Worm (Caenorhabditis elegans) whole organism, L1 larva: ENCODE results near the gene srz-32.
"Not testable (repeated sequence)": the region's sequence is repeated elsewhere in the genome, so short reads cannot be mapped to it uniquely, and the experiment has no call there.

ENCODE experiments used
- ceh-82 ChIP-seq, 3 experiments: fragments of 150-350 bp in 1 of 3; sonication (generic microtip) in 2 of 3; optimal IDR thresholded peaks; 2 replicates each; lab custom pipeline; 2014 to 2017; ENCODE audit warnings: missing biosample characterization in 3 of 3, missing genetic modification characterization in 3 of 3
- dpl-1 ChIP-seq, 3 experiments: fragments of 150-350 bp in 2 of 3; sonication (generic microtip) in 1 of 3; optimal IDR thresholded peaks; 2 replicates each; lab custom pipeline; 2014 to 2017; ENCODE audit warnings: missing biosample characterization in 3 of 3, missing genetic modification characterization in 3 of 3, missing genetic modification reagents in 3 of 3
- dsc-1 ChIP-seq: sonication (generic microtip); optimal IDR thresholded peaks from 2 replicates; lab custom pipeline; 2016; ENCODE audit warnings: mild to moderate bottlenecking, missing genetic modification characterization, missing compliant biosample characterization
- elt-3 ChIP-seq, 6 experiments: fragments of 150-350 bp in 1 of 6; sonication (generic microtip); optimal IDR thresholded peaks; 2 replicates each; lab custom pipeline; 2017 to 2018; ENCODE audit warnings: missing biosample characterization in 6 of 6, missing genetic modification characterization in 6 of 6, inconsistent platforms in 1 of 6
- fos-1 ChIP-seq: fragments of 150-350 bp; optimal IDR thresholded peaks from 2 replicates; lab custom pipeline; 2014; ENCODE audit warnings: missing biosample characterization, missing genetic modification characterization
- isw-1 ChIP-seq: fragments of 200-800 bp; sonication (Bioruptor generic); IDR thresholded peaks from 2 replicates; pipeline ENCODE4 v1.3.6; 2022; ENCODE audit warnings: missing genetic modification characterization, missing compliant biosample characterization
- lir-3 ChIP-seq: sonication (generic microtip); optimal IDR thresholded peaks from 2 replicates; lab custom pipeline; 2016; ENCODE audit warnings: mild to moderate bottlenecking, missing genetic modification characterization, moderate library complexity, missing compliant biosample characterization; ENCODE audit not compliant: poor library complexity
- lsy-2 ChIP-seq, 2 experiments: fragments of 150-350 bp; optimal IDR thresholded peaks; 2 replicates each; lab custom pipeline; 2014; ENCODE audit warnings: missing biosample characterization in 2 of 2, missing genetic modification characterization in 2 of 2
- nhr-12 ChIP-seq: sonication (generic microtip); optimal IDR thresholded peaks from 2 replicates; lab custom pipeline; 2017; ENCODE audit warnings: missing biosample characterization, missing genetic modification characterization
- nhr-237 ChIP-seq: fragments of 150-350 bp; optimal IDR thresholded peaks from 2 replicates; lab custom pipeline; 2014; ENCODE audit warnings: missing biosample characterization, missing genetic modification characterization
- nhr-28 ChIP-seq: fragments of 150-350 bp; optimal IDR thresholded peaks from 2 replicates; lab custom pipeline; 2014; ENCODE audit warnings: missing biosample characterization, missing genetic modification characterization
- pqm-1 ChIP-seq: sonication (generic microtip); optimal IDR thresholded peaks from 3 replicates; lab custom pipeline; 2017; ENCODE audit warnings: missing biosample characterization, missing genetic modification characterization
- tlp-1 ChIP-seq: fragments of 150-350 bp; optimal IDR thresholded peaks from 2 replicates; lab custom pipeline; 2014; ENCODE audit warnings: missing biosample characterization, missing genetic modification characterization

DNA sequence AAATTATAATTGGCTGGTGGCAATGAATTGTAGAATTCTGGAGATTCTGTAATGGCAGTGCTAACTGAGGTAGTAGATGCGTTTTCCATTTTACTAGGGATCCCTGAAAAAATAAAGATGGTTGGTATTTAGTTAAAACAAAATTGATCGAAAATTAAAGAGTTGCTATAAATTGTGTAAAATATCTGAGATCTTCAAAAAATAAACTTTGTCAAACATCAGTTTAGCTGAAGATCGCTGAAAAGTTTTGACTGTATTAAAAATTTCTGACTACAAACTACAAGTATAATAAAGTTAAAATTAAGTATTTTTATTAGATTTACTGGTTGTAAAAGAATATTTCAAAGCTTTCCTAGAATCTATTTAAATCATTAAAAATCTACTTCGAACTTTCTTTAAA lies 46.1 kb upstream of the srz-32 start, which contains the start of gene B0546.5:
- TF ChIP-seq ceh-82 (tag; optimal IDR thresholded peaks at IDR 0.05; lab: Kevin White, UChicago); dsc-1 (tag; lab: Kevin White, UChicago); dpl-1 (GFP tag; optimal IDR thresholded peaks at IDR 0.05; lab: Kevin White, UChicago); nhr-28 (tag; lab: Kevin White, UChicago); lsy-2 (tag; optimal IDR thresholded peaks at IDR 0.05; lab: Kevin White, UChicago); tlp-1; pqm-1 (tag; lab: Kevin White, UChicago); nhr-12 (tag; lab: Kevin White, UChicago); isw-1 (GFP tag; lab: Robert Waterston, UW); elt-3 (tag; optimal IDR thresholded peaks at IDR 0.05; lab: Kevin White, UChicago); lir-3 (tag; lab: Kevin White, UChicago); nhr-237 (tag; lab: Kevin White, UChicago); fos-1 (tag; lab: Kevin White, UChicago): not testable (repeated sequence)
